Worm (Caenorhabditis elegans) whole organism, dauer: ENCODE results near the gene C52D10.3.

Experiments used
- unc-62 ChIP-seq: sonication (generic microtip); optimal IDR thresholded peaks from 2 replicates; lab custom pipeline; 2017; ENCODE audit warnings: missing biosample characterization, missing genetic modification reagents, missing genetic modification characterization

C52D10.3 gene

DNA sequence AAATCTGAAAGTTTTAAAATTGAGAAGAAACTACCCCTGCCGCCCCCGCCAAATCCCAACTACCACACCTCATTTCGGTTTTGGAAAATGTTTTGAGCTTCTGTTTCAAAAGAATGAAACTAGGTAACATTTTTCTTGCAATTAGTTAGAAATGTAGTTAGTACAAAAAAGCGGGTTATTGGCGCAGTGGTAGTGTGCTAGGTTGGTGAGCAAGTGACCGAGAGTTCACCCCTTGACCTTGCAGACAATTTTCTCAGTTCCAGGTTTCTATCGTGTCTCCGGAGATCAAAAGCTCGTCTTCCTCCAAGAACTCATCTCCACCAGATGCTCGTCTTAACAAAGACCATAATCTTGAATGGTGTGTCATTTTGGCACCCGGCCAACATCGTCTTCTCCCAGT, 12.9 kb downstream of the C52D10.3 start:
- no peak for TF ChIP-seq unc-62

ce11 chrIV:17191791-17192190, 15.5 kb downstream of the C52D10.3 start, which contains the start of gene flp-17:
TSS of gene flp-17 (minus strand) at chrIV:17191891.
- TF ChIP-seq unc-62: no peak

- no peak for TF ChIP-seq unc-62
These were observed 17.2 kb downstream of the C52D10.3 start for ce11 chrIV:17193491-17193890.

- no peak for TF ChIP-seq unc-62
These were observed 23.4 kb downstream of the C52D10.3 start for ce11 chrIV:17199706-17200105.

DNA sequence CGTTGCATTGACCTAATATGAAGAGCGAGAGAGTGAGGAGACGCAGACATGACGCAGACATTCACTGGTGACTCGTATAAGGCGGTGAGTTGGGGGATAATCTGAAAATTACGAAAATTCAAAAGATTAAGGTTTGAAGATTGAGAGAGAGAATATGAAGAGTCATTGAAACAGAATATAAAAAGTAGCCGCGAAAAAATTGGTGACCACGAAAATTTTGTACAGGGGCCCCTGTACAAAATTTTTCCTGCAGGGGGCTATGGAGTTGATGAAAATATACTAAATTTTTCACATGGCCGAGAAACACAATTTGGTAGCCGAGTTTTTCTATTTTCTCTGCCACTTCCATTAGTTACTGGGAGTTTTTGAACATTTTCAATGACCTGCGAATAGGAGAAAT, 30.5 kb downstream of the C52D10.3 start, which contains the start of gene cnnm-1:
TSS of gene cnnm-1 (minus strand) at position 101 of the 400 bp plus-strand sequence.
- no peak for TF ChIP-seq unc-62

ce11 chrIV:17207864-17208263, 31.6 kb downstream of the C52D10.3 start:
- no peak for TF ChIP-seq unc-62

DNA sequence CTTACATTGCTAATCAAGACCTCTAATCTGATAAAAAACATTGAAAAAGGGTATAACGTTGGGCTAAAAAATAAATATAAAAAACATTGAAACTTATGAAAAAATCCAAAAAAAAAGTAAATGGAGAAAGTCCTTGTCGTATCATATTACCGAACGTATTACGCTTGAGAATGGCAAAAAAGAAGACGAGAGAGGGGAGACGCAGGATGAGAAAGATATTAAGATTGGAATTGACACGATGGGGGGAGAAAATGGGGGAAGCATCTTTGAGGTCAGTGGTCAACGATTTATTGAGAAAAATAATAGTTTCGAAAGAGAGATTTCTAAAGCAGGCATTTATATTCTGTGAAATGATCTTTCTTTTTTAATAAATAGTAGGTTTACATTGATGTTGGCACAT, 33.0 kb downstream of the C52D10.3 start:
- TF ChIP-seq unc-62: no peak

DNA sequence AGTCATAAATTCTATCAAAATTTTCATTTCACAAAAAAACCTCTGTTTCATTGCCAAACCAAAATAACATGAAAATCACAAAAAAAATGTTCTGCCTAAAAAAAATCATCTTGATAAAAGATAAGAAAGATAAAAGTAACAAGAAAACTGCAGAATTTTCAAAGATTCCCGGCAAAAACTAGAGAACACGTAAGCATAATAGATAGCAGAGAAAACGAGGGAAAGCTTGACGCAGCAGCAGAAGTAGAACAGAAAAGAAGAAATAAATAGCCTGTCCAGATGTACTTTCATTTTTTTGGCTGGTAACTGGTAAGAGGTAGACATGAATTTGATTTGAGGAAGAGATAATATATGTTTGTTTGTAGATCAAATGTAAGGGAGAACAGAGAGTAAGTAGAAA, 34.5 kb downstream of the C52D10.3 start:
- no peak for TF ChIP-seq unc-62

DNA sequence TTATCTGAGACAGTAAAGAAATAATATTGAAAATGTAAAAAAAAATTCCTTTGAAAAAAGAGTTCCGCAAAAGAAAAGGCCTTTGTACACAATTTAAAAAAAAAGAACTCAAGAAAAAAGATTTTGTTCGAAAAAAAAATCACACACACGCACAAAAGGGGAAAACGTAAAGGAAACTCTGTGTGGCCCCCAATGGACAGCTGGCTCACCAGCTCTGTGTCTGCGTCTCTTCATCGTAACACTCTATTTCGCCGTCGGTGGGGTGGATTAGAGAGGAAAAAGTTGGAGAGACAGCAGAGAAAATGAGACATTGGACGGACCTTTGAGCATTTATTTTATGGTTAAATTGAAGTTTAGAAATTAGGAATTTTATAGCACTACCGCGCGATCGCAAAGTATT, 38.8 kb downstream of the C52D10.3 start:
- TF ChIP-seq unc-62: no peak

DNA sequence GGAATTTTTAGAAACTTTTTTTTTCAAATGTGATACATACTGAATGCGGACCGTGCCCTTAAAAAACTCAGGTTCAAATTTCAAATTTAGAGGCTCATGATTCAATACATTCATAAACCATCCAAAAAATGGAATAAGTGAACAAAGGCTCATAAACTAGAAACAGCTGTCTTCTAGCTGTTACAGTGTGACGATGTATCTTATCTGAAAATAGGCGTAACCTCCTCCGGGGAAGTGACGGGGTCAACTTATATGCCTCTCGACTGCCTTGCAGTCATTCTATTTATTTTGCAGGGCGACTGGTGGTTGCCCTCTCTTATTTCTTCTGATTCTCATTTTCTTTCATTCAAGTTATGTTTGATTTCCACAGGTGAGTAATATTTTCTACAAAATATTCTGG, 39.8 kb downstream of the C52D10.3 start, which contains the start of gene Y116A8B.1:
TSS of gene Y116A8B.1 (plus strand) at position 301 of the 400 bp plus-strand sequence.
- no peak for TF ChIP-seq unc-62

DNA sequence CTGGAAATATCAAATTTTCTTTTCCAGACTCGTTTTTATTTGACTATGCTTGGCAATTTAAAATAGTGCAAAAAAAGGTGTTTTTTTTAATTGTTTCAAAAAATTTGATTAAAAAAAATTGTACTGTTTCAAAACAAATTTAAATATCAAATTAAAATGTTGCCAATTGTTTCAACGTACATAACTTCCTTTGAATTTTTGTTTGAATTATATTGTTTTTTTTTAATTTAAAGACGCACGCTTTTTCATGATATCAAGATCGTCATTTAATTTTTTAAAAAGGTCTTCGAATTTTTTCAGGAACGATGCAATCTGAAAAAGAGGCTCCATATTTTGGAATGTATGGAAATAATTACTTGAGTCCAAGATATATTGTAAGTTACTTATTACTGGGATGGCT, 47.2 kb downstream of the C52D10.3 start, which contains the start of gene Y116A8B.4:
TSS of gene Y116A8B.4 (plus strand) at position 301 of the 400 bp plus-strand sequence.
- no peak for TF ChIP-seq unc-62

DNA sequence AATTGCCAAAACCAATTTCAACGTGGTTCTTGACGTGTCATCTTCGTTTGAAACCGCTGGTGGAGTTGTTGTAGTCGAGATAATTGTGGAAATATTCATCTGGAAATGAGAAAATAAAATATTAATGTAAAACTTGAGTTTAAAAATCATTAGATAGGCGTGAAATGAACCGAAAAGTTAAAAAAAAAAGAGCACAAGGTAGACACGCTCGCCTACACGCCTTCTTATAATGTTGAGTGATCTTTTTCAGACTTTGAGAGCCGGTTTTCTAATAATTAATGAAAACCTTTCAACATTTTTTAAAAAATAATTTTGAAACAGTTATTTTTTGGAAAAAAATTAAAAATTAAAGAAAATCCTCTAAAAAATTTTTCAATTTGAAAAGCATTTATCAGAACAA, 54.7 kb downstream of the C52D10.3 start, which contains the start of gene npr-32:
TSS of gene npr-32 (minus strand) at position 101 of the 400 bp plus-strand sequence.
- no peak for TF ChIP-seq unc-62

DNA sequence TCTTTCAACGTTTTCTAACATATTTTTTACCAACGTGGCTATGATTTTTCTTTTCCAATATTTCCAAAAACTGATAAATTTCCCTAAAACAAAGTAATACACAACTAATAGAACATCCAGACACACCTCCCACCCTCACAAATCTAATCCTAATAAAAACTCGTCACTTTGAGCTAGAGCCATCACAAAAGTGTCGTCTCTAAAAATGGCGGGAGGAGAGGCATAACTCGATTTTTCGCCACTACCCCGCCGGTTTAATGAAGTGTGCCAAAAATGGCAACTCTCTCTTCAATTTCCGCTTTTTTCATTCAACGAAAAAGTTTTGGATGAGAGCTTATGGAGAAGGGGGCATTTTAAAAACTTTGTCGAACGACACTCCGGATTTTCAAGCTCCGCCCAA, 56.6 kb downstream of the C52D10.3 start:
- TF ChIP-seq unc-62: no peak

- no peak for TF ChIP-seq unc-62
These were observed 57.2 kb downstream of the C52D10.3 start for ce11 chrIV:17233494-17233893.

DNA sequence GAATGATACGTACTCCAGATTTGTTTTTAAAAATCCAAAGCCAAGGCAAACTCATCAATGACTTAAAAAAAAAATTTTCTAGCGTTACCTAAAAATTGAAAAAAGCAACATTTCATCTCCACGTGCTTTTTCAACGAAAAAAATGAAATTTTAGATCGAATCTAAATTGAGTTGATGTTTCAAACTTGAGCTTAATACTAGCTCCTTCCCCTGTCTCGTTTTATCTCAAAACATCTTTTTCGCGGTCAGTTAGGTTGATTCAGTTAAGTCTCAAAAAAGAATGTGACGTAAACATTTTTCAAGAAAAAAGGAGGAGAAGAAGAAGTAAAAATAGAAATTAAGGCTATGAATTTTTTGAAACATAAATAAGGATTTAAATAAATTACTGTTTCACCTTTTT, 60.8 kb downstream of the C52D10.3 start:
- TF ChIP-seq unc-62: no peak

ce11 chrIV:17238951-17239350, 62.7 kb downstream of the C52D10.3 start:
- no peak for TF ChIP-seq unc-62
